Worm (Caenorhabditis elegans) whole organism, L3 larva: Measurements from ENCODE around the gene frpr-9.

Source experiments
- R02D3.7 ChIP-seq: fragments of 150-350 bp; optimal IDR thresholded peaks from 2 replicates; lab custom pipeline; 2014; ENCODE audit warnings: missing biosample characterization, missing genetic modification characterization
- nhr-28 ChIP-seq: fragments of 150-350 bp; optimal IDR thresholded peaks from 2 replicates; lab custom pipeline; 2014; ENCODE audit warnings: missing biosample characterization, missing genetic modification characterization
- nhr-67 ChIP-seq: fragments of 150-350 bp; optimal IDR thresholded peaks from 2 replicates; lab custom pipeline; 2014; ENCODE audit warnings: missing biosample characterization, missing genetic modification characterization
- pha-4 ChIP-seq: fragments of 150-350 bp; optimal IDR thresholded peaks from 2 replicates; lab custom pipeline; 2014; ENCODE audit warnings: missing biosample characterization, missing genetic modification reagents, missing genetic modification characterization
- sea-2 ChIP-seq: fragments of 150-350 bp; sonication (generic microtip); optimal IDR thresholded peaks from 4 replicates; lab custom pipeline; 2014; ENCODE audit warnings: missing biosample characterization, missing genetic modification reagents, missing genetic modification characterization

DNA sequence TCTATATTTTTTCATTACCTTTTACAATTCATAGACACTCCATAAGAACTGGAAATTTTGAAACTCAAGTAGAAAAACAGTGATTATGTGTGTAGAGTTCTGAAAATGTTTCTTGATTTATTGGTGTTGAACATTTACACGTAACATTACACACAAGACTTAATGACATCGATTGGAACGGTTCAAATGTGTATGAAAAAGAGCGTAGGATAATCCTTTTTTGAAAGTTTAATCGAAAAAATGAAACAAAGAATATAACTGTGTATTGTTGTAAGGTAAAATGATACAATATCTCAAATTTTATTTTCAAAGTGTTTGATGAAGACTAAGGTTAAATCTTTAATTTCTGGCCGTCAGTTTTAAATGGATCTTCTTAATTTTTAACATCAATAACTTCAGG, 10.8 kb upstream of the frpr-9 start, which contains the start of gene fig-1:
- TF ChIP-seq R02D3.7: no peak
- no peak for TF ChIP-seq nhr-28 (tag; lab: Kevin White, UChicago)
- TF ChIP-seq nhr-67 (tag; lab: Kevin White, UChicago): no peak
- no peak for TF ChIP-seq pha-4 (tag; lab: Kevin White, UChicago)
- TF ChIP-seq sea-2 (GFP tag; lab: Kevin White, UChicago): no peak
